Worm (Caenorhabditis elegans) whole organism, L4/young adult: ENCODE measurements around the gene fbxb-25.

Source experiments
- W03F9.2 ChIP-seq: fragments of 150-350 bp; optimal IDR thresholded peaks from 2 replicates; lab custom pipeline; 2014; ENCODE audit warnings: missing biosample characterization, missing genetic modification characterization
- dao-5 ChIP-seq: sonication (generic microtip); optimal IDR thresholded peaks from 2 replicates; lab custom pipeline; 2016; ENCODE audit warnings: missing genotype, missing genetic modification characterization, moderate library complexity, missing compliant biosample characterization
- him-1 ChIP-seq: sonication (generic microtip); optimal IDR thresholded peaks from 2 replicates; lab custom pipeline; 2016; ENCODE audit warnings: missing genotype, missing genetic modification reagents, missing genetic modification characterization, missing compliant biosample characterization

ce11 chrII:1688813-1689212 lies 5.0 kb downstream of the fbxb-25 start, which contains the start of the genes fbxb-18 and fbxb-19:
- TF ChIP-seq W03F9.2 (tag; lab: Kevin White, UChicago) = no peak
- TF ChIP-seq him-1 (tag; lab: Kevin White, UChicago) = no peak
- TF ChIP-seq dao-5 (tag; lab: Kevin White, UChicago) = no peak
